Fruit fly (Drosophila melanogaster) whole organism, embryonic: ENCODE data around the gene CG9130.

ENCODE experiments used
- Bgb ChIP-seq: fragments of 200-800 bp; sonication (Bioruptor generic); IDR thresholded peaks from 2 replicates; pipeline ENCODE4 v1.3.6; 2022; ENCODE audit warnings: missing biosample characterization, missing genetic modification characterization; ENCODE audit not compliant: partially characterized antibody
- Bteb2 ChIP-seq: fragments of 200-800 bp; sonication (Bioruptor generic); optimal IDR thresholded peaks from 2 replicates; lab custom pipeline; 2016; ENCODE audit warnings: missing biosample characterization, missing genetic modification characterization
- CG10979 ChIP-seq: fragments of 200-800 bp; sonication (Bioruptor generic); optimal IDR thresholded peaks from 2 replicates; lab custom pipeline; 2018; ENCODE audit warnings: missing biosample characterization, mild to moderate bottlenecking, missing genetic modification characterization, moderate library complexity
- CG12155 ChIP-seq: fragments of 200-800 bp; sonication (Bioruptor generic); optimal IDR thresholded peaks from 3 replicates; lab custom pipeline; 2016; ENCODE audit warnings: missing biosample characterization, missing genetic modification characterization
- CG13287 ChIP-seq: fragments of 200-800 bp; sonication (Bioruptor generic); IDR thresholded peaks from 2 replicates; pipeline ENCODE4 v1.3.6; 2022; ENCODE audit warnings: missing biosample characterization, missing genetic modification characterization; ENCODE audit not compliant: partially characterized antibody
- CG15696 ChIP-seq: fragments of 200-800 bp; sonication (Bioruptor generic); optimal IDR thresholded peaks from 2 replicates; lab custom pipeline; 2019; ENCODE audit warnings: missing biosample characterization, mild to moderate bottlenecking, missing genetic modification characterization, moderate library complexity
- CG2120 ChIP-seq: fragments of 200-800 bp; sonication (Bioruptor generic); optimal IDR thresholded peaks from 3 replicates; lab custom pipeline; 2016; ENCODE audit warnings: missing biosample characterization, missing genetic modification characterization
- CG2712 ChIP-seq: fragments of 200-800 bp; optimal IDR thresholded peaks from 3 replicates; lab custom pipeline; 2019; ENCODE audit warnings: missing biosample characterization, mild to moderate bottlenecking, missing genetic modification characterization, moderate library complexity
- CG4617 ChIP-seq: fragments of 200-800 bp; sonication (Bioruptor generic); optimal IDR thresholded peaks from 3 replicates; lab custom pipeline; 2016; ENCODE audit warnings: missing biosample characterization, missing genetic modification characterization, borderline replicate concordance
- CG4707 ChIP-seq: fragments of 200-800 bp; sonication (Bioruptor generic); optimal IDR thresholded peaks from 2 replicates; lab custom pipeline; 2018; ENCODE audit warnings: missing biosample characterization, mild to moderate bottlenecking, missing genetic modification characterization, moderate library complexity
- CG5953 ChIP-seq: fragments of 200-800 bp; sonication (Bioruptor generic); IDR thresholded peaks from 2 replicates; pipeline ENCODE4 v1.3.6; 2022; ENCODE audit warnings: missing biosample characterization, missing genetic modification characterization
- CG6272 ChIP-seq: fragments of 200-800 bp; sonication (Bioruptor generic); IDR thresholded peaks from 2 replicates; pipeline ENCODE4 v1.3.6; 2022; ENCODE audit warnings: missing biosample characterization, missing genetic modification characterization
- CG6683 ChIP-seq: fragments of 200-800 bp; sonication (Bioruptor generic); optimal IDR thresholded peaks from 2 replicates; lab custom pipeline; 2017; ENCODE audit warnings: missing biosample characterization, mild to moderate bottlenecking, missing genetic modification characterization, missing genetic modification reagents
- CG7928 ChIP-seq: fragments of 200-800 bp; sonication (Bioruptor generic); optimal IDR thresholded peaks from 2 replicates; lab custom pipeline; 2017; ENCODE audit warnings: missing biosample characterization, mild to moderate bottlenecking, missing genetic modification characterization
- CG9876 ChIP-seq: fragments of 200-800 bp; sonication (Bioruptor generic); optimal IDR thresholded peaks from 2 replicates; lab custom pipeline; 2016; ENCODE audit warnings: missing biosample characterization, missing genetic modification characterization
- Doc2 ChIP-seq: fragments of 200-800 bp; sonication (Bioruptor generic); IDR thresholded peaks from 2 replicates; pipeline ENCODE4 v1.3.6; 2022; ENCODE audit warnings: missing biosample characterization, missing genetic modification characterization
- Ets97D ChIP-seq: fragments of 200-800 bp; sonication (Bioruptor generic); optimal IDR thresholded peaks from 3 replicates; lab custom pipeline; 2016; ENCODE audit warnings: missing biosample characterization, missing genetic modification characterization
- Mes4 ChIP-seq: fragments of 200-800 bp; sonication (Bioruptor generic); optimal IDR thresholded peaks from 2 replicates; lab custom pipeline; 2016; ENCODE audit warnings: missing biosample characterization, missing genetic modification characterization
- Myb ChIP-seq: fragments of 200-800 bp; sonication (Bioruptor generic); optimal IDR thresholded peaks from 2 replicates; lab custom pipeline; 2016; ENCODE audit warnings: missing biosample characterization, missing genetic modification characterization
- NFAT ChIP-seq: fragments of 200-800 bp; sonication (Bioruptor generic); IDR thresholded peaks from 2 replicates; pipeline ENCODE4 v1.3.6; 2022; ENCODE audit warnings: missing biosample characterization, missing genetic modification characterization
- Oaz ChIP-seq: fragments of 200-800 bp; sonication (Bioruptor generic); IDR thresholded peaks from 2 replicates; pipeline ENCODE4 v1.3.6; 2022; ENCODE audit warnings: missing biosample characterization, missing genetic modification characterization
- Pdp1 ChIP-seq, 2 experiments: fragments of 200-800 bp; sonication (Bioruptor generic); optimal IDR thresholded peaks; 3 replicates each; lab custom pipeline; 2016; ENCODE audit warnings: missing biosample characterization in 2 of 2, missing genetic modification characterization in 2 of 2, mild to moderate bottlenecking in 1 of 2, moderate library complexity in 1 of 2
- Sin3A ChIP-seq: fragments of >200 bp; optimal IDR thresholded peaks from 2 replicates; lab custom pipeline; 2018
- Sox100B ChIP-seq: fragments of 200-800 bp; sonication (Bioruptor generic); optimal IDR thresholded peaks from 3 replicates; lab custom pipeline; 2018; ENCODE audit warnings: missing biosample characterization, mild to moderate bottlenecking, missing genetic modification characterization
- Sry-β ChIP-seq: fragments of 200-800 bp; sonication (Bioruptor generic); optimal IDR thresholded peaks from 2 replicates; lab custom pipeline; 2018; ENCODE audit warnings: missing biosample characterization, mild to moderate bottlenecking, missing genetic modification characterization, moderate library complexity
- YL-1 ChIP-seq: fragments of 200-800 bp; sonication (Bioruptor generic); optimal IDR thresholded peaks from 3 replicates; lab custom pipeline; 2017; ENCODE audit warnings: missing biosample characterization, mild to moderate bottlenecking, missing genetic modification characterization
- bbx ChIP-seq: fragments of 200-800 bp; sonication (Bioruptor generic); IDR thresholded peaks from 2 replicates; pipeline ENCODE4 v1.3.6; 2022; ENCODE audit warnings: missing biosample characterization, missing genetic modification characterization; ENCODE audit not compliant: partially characterized antibody
- dimm ChIP-seq: fragments of 200-800 bp; sonication (Bioruptor generic); IDR thresholded peaks from 2 replicates; pipeline ENCODE4 v1.3.6; 2022; ENCODE audit warnings: missing biosample characterization, missing genetic modification characterization
- dmrt11E ChIP-seq: fragments of 200-800 bp; sonication (Bioruptor generic); optimal IDR thresholded peaks from 3 replicates; lab custom pipeline; 2018; ENCODE audit warnings: missing biosample characterization, mild to moderate bottlenecking, missing genetic modification characterization, moderate library complexity
- ems ChIP-seq: fragments of 200-800 bp; sonication (Bioruptor generic); optimal IDR thresholded peaks from 3 replicates; lab custom pipeline; 2016; ENCODE audit warnings: missing biosample characterization, missing genetic modification characterization
- grau ChIP-seq: fragments of 200-800 bp; optimal IDR thresholded peaks from 3 replicates; lab custom pipeline; 2019; ENCODE audit warnings: missing biosample characterization, mild to moderate bottlenecking, missing genetic modification characterization, moderate library complexity
- gsb ChIP-seq: fragments of 200-800 bp; sonication (Bioruptor generic); IDR thresholded peaks from 2 replicates; pipeline ENCODE4 v1.3.6; 2022; ENCODE audit warnings: missing biosample characterization, missing genetic modification characterization
- insv ChIP-seq, 2 experiments: fragments of 200-800 bp; sonication (Bioruptor generic); optimal IDR thresholded peaks; 3 replicates each; lab custom pipeline; 2016 to 2018; ENCODE audit warnings: missing biosample characterization in 2 of 2, missing genetic modification characterization in 2 of 2
- kah ChIP-seq: fragments of 200-800 bp; sonication (Bioruptor generic); optimal IDR thresholded peaks from 2 replicates; lab custom pipeline; 2018; ENCODE audit warnings: missing biosample characterization, mild to moderate bottlenecking, missing genetic modification characterization
- ken ChIP-seq: fragments of 200-800 bp; sonication (Bioruptor generic); IDR thresholded peaks from 3 replicates; pipeline ENCODE4 v1.3.6; 2022; ENCODE audit warnings: missing biosample characterization, missing genetic modification characterization
- knrl ChIP-seq: fragments of 200-800 bp; sonication (Bioruptor generic); IDR thresholded peaks from 3 replicates; pipeline ENCODE4 v1.3.6; 2022; ENCODE audit warnings: missing biosample characterization, missing genetic modification characterization; ENCODE audit not compliant: partially characterized antibody
- lilli ChIP-seq: fragments of 200-800 bp; sonication (Bioruptor generic); optimal IDR thresholded peaks from 3 replicates; lab custom pipeline; 2016; ENCODE audit warnings: missing biosample characterization, missing genetic modification characterization
- nmo ChIP-seq: fragments of 200-800 bp; sonication (Bioruptor generic); optimal IDR thresholded peaks from 2 replicates; lab custom pipeline; 2018; ENCODE audit warnings: missing biosample characterization, mild to moderate bottlenecking, missing genetic modification characterization, moderate library complexity
- pros ChIP-seq: fragments of 200-800 bp; sonication (Bioruptor generic); optimal IDR thresholded peaks from 3 replicates; lab custom pipeline; 2019; ENCODE audit warnings: missing biosample characterization, mild to moderate bottlenecking, missing genetic modification characterization, moderate library complexity
- scrt ChIP-seq: fragments of 200-800 bp; sonication (Bioruptor generic); optimal IDR thresholded peaks from 2 replicates; lab custom pipeline; 2018; ENCODE audit warnings: missing biosample characterization, mild to moderate bottlenecking, missing genetic modification characterization, moderate library complexity
- sim ChIP-seq: fragments of 200-800 bp; sonication (Bioruptor generic); IDR thresholded peaks from 2 replicates; pipeline ENCODE4 v1.3.6; 2022; ENCODE audit warnings: missing biosample characterization, missing genetic modification characterization
- sqz ChIP-seq: fragments of 200-800 bp; sonication (Bioruptor generic); optimal IDR thresholded peaks from 3 replicates; lab custom pipeline; 2018; ENCODE audit warnings: missing biosample characterization, mild to moderate bottlenecking, missing genetic modification characterization
- sug ChIP-seq: fragments of 200-800 bp; optimal IDR thresholded peaks from 2 replicates; lab custom pipeline; 2019; ENCODE audit warnings: missing biosample characterization, mild to moderate bottlenecking, missing genetic modification characterization, moderate library complexity
- tap ChIP-seq: fragments of 200-800 bp; optimal IDR thresholded peaks from 3 replicates; lab custom pipeline; 2019; ENCODE audit warnings: missing biosample characterization, mild to moderate bottlenecking, missing genetic modification characterization, moderate library complexity
- trem ChIP-seq: fragments of 200-800 bp; optimal IDR thresholded peaks from 3 replicates; lab custom pipeline; 2019; ENCODE audit warnings: missing biosample characterization, mild to moderate bottlenecking, missing genetic modification characterization, moderate library complexity
- twi ChIP-seq: fragments of 200-800 bp; optimal IDR thresholded peaks from 2 replicates; lab custom pipeline; 2019; ENCODE audit warnings: missing biosample characterization, mild to moderate bottlenecking, missing genetic modification characterization, moderate library complexity
- wek ChIP-seq: fragments of 200-800 bp; sonication (Bioruptor generic); optimal IDR thresholded peaks from 3 replicates; lab custom pipeline; 2018; ENCODE audit warnings: missing biosample characterization, mild to moderate bottlenecking, missing genetic modification characterization, moderate library complexity
- wor ChIP-seq: fragments of 200-800 bp; sonication (Bioruptor generic); IDR thresholded peaks from 2 replicates; pipeline ENCODE4 v1.3.6; 2022; ENCODE audit warnings: missing biosample characterization, missing genetic modification characterization
- zfh1 ChIP-seq: fragments of 200-800 bp; sonication (Bioruptor generic); IDR thresholded peaks from 3 replicates; pipeline ENCODE4 v1.3.6; 2022; ENCODE audit warnings: missing biosample characterization, missing genetic modification characterization

The CG9130 gene

DNA sequence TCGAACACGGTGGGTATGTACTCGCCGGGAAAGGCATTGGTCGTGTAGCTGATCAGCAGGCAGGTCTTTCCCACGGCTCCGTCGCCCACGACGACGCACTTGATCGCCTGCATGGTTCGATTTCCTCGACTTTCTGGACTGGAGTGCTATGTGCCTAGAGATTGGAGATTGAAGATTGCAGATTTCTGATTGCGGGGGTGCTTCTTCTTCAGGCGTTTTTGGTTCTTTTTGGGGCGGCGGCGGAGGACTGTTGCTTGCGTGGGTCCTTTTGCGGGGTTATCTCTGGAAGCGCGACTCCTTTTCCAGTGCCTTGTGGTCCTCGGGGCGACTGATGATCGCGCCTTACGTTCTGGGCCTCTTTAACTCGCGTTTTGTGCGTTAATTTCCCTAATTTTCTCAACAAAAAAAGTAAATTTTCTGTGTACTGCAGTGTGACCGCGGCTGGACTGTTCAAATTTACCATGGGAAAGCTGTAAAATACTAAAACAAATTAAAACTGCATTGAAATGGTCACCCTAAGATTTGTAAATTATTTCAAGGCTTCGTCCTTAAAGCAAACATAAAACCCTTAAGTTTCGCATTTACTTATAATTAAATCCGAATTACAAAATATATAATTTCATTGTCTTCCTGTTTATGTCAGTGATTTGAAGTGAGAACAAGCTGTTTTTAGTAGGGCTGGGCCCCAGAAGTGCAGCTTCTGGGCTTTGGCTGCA lies 50.6 kb downstream of the CG9130 start, which contains the start of the genes Rac1 and Acat2 (continued):
- TF ChIP-seq twi (peak; percentile 31), sug (tag; lab: Kevin White, UChicago) (peak; percentile 37), CG13287 (GFP tag; lab: Robert Waterston, UW) (peak; percentile 19; the same call in 1 of the 2 replicates), grau (tag; lab: Kevin White, UChicago) (peak; percentile 26), NFAT (GFP tag; lab: Robert Waterston, UW) (no peak), Sin3A (lab: Kevin White, UChicago) (peak; percentile 95), Pdp1 (GFP tag; optimal IDR thresholded peaks at IDR 0.05; lab: Kevin White, UChicago) (peak in 1 of 2 experiments; percentile 35), CG2712 (tag; lab: Kevin White, UChicago) (peak; percentile 56), CG2120 (GFP tag; lab: Kevin White, UChicago) (peak; percentile 42), knrl (peak; percentile 38; the same call in 1 of the 3 replicates), lilli (GFP tag; lab: Kevin White, UChicago) (peak; percentile 11), pros (GFP tag; lab: Kevin White, UChicago) (no peak), dmrt11E (tag; lab: Kevin White, UChicago) (peak; percentile 15), nmo (GFP tag; lab: Kevin White, UChicago) (peak; percentile 74), Myb (GFP tag; lab: Kevin White, UChicago) (peak; percentile 47), Ets97D (peak; percentile 60), sqz (GFP tag; lab: Kevin White, UChicago) (no peak), wor (no peak), trem (tag; lab: Kevin White, UChicago) (peak; percentile 71)

DNA sequence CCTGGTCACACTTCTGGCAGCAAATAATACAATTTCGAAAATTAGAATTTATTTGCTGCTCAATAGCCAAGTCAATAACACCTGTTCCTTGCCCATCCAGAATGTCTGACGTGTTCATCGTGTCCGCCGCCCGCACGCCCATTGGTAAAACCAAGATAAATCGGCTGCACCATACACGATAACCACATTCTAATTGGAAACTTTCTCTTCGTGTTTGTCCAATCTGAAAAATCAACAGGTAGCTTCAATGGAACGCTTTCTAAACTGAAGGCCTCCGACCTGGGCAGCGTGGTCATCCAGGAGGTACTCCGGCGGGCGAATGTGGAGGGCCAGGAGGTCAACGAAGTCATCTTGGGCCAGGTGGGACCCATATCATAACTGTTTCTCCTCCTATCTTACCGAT lies 51.1 kb downstream of the CG9130 start:
- TF ChIP-seq Oaz (GFP tag; lab: Robert Waterston, UW) (no peak), insv (GFP tag; optimal IDR thresholded peaks at IDR 0.05; lab: Kevin White, UChicago) (peak; percentile 52 to 95), Sox100B (no peak), scrt (peak; percentile 65), ems (no peak), tap (tag; lab: Kevin White, UChicago) (no peak), Myb (GFP tag; lab: Kevin White, UChicago) (no peak), kah (peak; percentile 97), CG5953 (GFP tag; lab: Robert Waterston, UW) (no peak), CG15696 (tag; lab: Kevin White, UChicago) (no peak), Mes4 (no peak), CG7928 (GFP tag; lab: Kevin White, UChicago) (no peak), bbx (GFP tag; lab: Robert Waterston, UW) (peak; percentile 17; the same call in 1 of the 2 replicates), ken (GFP tag; lab: Robert Waterston, UW) (no peak), gsb (no peak), YL-1 (GFP tag; lab: Kevin White, UChicago) (peak; percentile 67), wek (GFP tag; lab: Kevin White, UChicago) (no peak), Doc2 (GFP tag; lab: Robert Waterston, UW) (no peak), sim (GFP tag; lab: Robert Waterston, UW) (no peak), CG12155 (GFP tag; lab: Kevin White, UChicago) (no peak), dimm (GFP tag; lab: Robert Waterston, UW) (no peak), CG6683 (GFP tag; lab: Kevin White, UChicago) (no peak), Sry-β (GFP tag; lab: Kevin White, UChicago) (no peak), CG4617 (GFP tag; lab: Kevin White, UChicago) (peak; percentile 7), zfh1 (GFP tag; lab: Robert Waterston, UW) (no peak), CG9876 (GFP tag; lab: Kevin White, UChicago) (no peak), Bgb (GFP tag; lab: Robert Waterston, UW) (no peak), CG6272 (GFP tag; lab: Robert Waterston, UW) (no peak), CG4707 (GFP tag; lab: Kevin White, UChicago) (no peak), CG2712 (tag; lab: Kevin White, UChicago) (no peak), Bteb2 (GFP tag; lab: Kevin White, UChicago) (no peak), CG10979 (no peak)
